Worm (Caenorhabditis elegans): ENCODE results near the gene pgp-13.

ce11 chrX:12755021-12755420 is 16.5 kb downstream of the pgp-13 start:
- TF ChIP-seq hlh-8 (tag; optimal IDR thresholded peaks at IDR 0.05), result no peak
- TF ChIP-seq pat-9 (tag; optimal IDR thresholded peaks at IDR 0.05), result no peak
- TF ChIP-seq odd-2 (tag; optimal IDR thresholded peaks at IDR 0.05), result no peak
